Worm (Caenorhabditis elegans): ENCODE results near the gene galt-1.

Gene galt-1

ce11 chrV:5899940-5900339 lies 30.8 kb upstream of the galt-1 start, which contains the start of gene srd-16:
TSS of gene srd-16 (minus strand) at chrV:5900040.
- TF ChIP-seq hnd-1 (tag; optimal IDR thresholded peaks at IDR 0.05): no peak
- TF ChIP-seq B0310.2 (tag; optimal IDR thresholded peaks at IDR 0.05): no peak
- TF ChIP-seq flt-1 (GFP tag; IDR thresholded peaks at IDR 0.05): no peak
- TF ChIP-seq pes-1 (GFP tag; IDR thresholded peaks at IDR 0.05): no peak
- no peak for TF ChIP-seq sea-1 (GFP tag; conservative IDR thresholded peaks at IDR 0.05)
- no peak for TF ChIP-seq aly-1 (tag; optimal IDR thresholded peaks at IDR 0.05)
- TF ChIP-seq scrt-1 (GFP tag; IDR thresholded peaks at IDR 0.05): no peak
- no peak for TF ChIP-seq F13C5.2 (tag; optimal IDR thresholded peaks at IDR 0.05)

ce11 chrV:5901833-5902232 lies 28.9 kb upstream of the galt-1 start, which contains the start of gene C04E6.5:
TSS of gene C04E6.5 (plus strand) at chrV:5902133.
- no peak for TF ChIP-seq scrt-1 (GFP tag; IDR thresholded peaks at IDR 0.05)
- TF ChIP-seq flt-1 (GFP tag; IDR thresholded peaks at IDR 0.05): no peak
- no peak for TF ChIP-seq hnd-1 (tag; optimal IDR thresholded peaks at IDR 0.05)
- no peak for TF ChIP-seq ceh-36 (tag; optimal IDR thresholded peaks at IDR 0.05)
- TF ChIP-seq ets-7 (tag; optimal IDR thresholded peaks at IDR 0.05): no peak
- TF ChIP-seq F13C5.2 (tag; optimal IDR thresholded peaks at IDR 0.05): no peak
- TF ChIP-seq ama-1 (optimal IDR thresholded peaks at IDR 0.05): no peak
- TF ChIP-seq hmbx-1 (tag; optimal IDR thresholded peaks at IDR 0.05): no peak
- TF ChIP-seq sea-1 (GFP tag; conservative IDR thresholded peaks at IDR 0.05): no peak
- no peak for TF ChIP-seq tbx-11 (GFP tag; IDR thresholded peaks at IDR 0.05)
- TF ChIP-seq hmg-4 (GFP tag; optimal IDR thresholded peaks at IDR 0.05): no peak
- no peak for TF ChIP-seq ceh-13 (GFP tag; optimal IDR thresholded peaks at IDR 0.05)
- no peak for TF ChIP-seq pes-1 (GFP tag; IDR thresholded peaks at IDR 0.05)
- TF ChIP-seq tbx-37 (GFP tag; conservative IDR thresholded peaks at IDR 0.05): no peak
- TF ChIP-seq tra-4 (tag; optimal IDR thresholded peaks at IDR 0.05): no peak
- TF ChIP-seq aly-1 (tag; optimal IDR thresholded peaks at IDR 0.05): no peak

ce11 chrV:5906252-5906651 lies 24.5 kb upstream of the galt-1 start, which contains the start of gene srd-15:
TSS of gene srd-15 (minus strand) at chrV:5906352.
- TF ChIP-seq B0310.2 (tag; optimal IDR thresholded peaks at IDR 0.05) (no peak), tbx-37 (GFP tag; conservative IDR thresholded peaks at IDR 0.05) (no peak)

ce11 chrV:5907090-5907489 lies 23.6 kb upstream of the galt-1 start, which contains the start of gene C04E6.4:
TSS of gene C04E6.4 (plus strand) at chrV:5907390.
- TF ChIP-seq ceh-13 (GFP tag; optimal IDR thresholded peaks at IDR 0.05): no peak

- TF ChIP-seq hnd-1 (tag; optimal IDR thresholded peaks at IDR 0.05) (no peak), ama-1 (optimal IDR thresholded peaks at IDR 0.05) (no peak), B0310.2 (tag; optimal IDR thresholded peaks at IDR 0.05) (no peak), tbx-37 (GFP tag; conservative IDR thresholded peaks at IDR 0.05) (no peak), tra-4 (tag; optimal IDR thresholded peaks at IDR 0.05) (no peak), ceh-36 (tag; optimal IDR thresholded peaks at IDR 0.05) (no peak), ceh-13 (GFP tag; optimal IDR thresholded peaks at IDR 0.05) (no peak), hmg-4 (GFP tag; optimal IDR thresholded peaks at IDR 0.05) (no peak), pes-1 (GFP tag; IDR thresholded peaks at IDR 0.05) (no peak), sea-1 (GFP tag; conservative IDR thresholded peaks at IDR 0.05) (no peak), ets-7 (tag; optimal IDR thresholded peaks at IDR 0.05) (no peak), scrt-1 (GFP tag; IDR thresholded peaks at IDR 0.05) (no peak), flt-1 (GFP tag; IDR thresholded peaks at IDR 0.05) (no peak), aly-1 (tag; optimal IDR thresholded peaks at IDR 0.05) (no peak), F13C5.2 (tag; optimal IDR thresholded peaks at IDR 0.05) (no peak), tbx-11 (GFP tag; IDR thresholded peaks at IDR 0.05) (no peak), hmbx-1 (tag; optimal IDR thresholded peaks at IDR 0.05) (no peak)
Observed at ce11 chrV:5912426-5912825, 18.3 kb upstream of the galt-1 start, which contains the start of gene C04E6.13. TSS of gene C04E6.13 (plus strand) at chrV:5912726.

- TF ChIP-seq ets-7 (tag; optimal IDR thresholded peaks at IDR 0.05): no peak
Observed at ce11 chrV:5916862-5917261, 13.8 kb upstream of the galt-1 start.

ce11 chrV:5917707-5918106 lies 13.0 kb upstream of the galt-1 start, which contains the start of gene lrpr-1:
TSS of gene lrpr-1 (minus strand) at chrV:5917891.
- TF ChIP-seq ceh-36 (tag; optimal IDR thresholded peaks at IDR 0.05) (no peak), hmg-4 (GFP tag; optimal IDR thresholded peaks at IDR 0.05) (no peak), tbx-37 (GFP tag; conservative IDR thresholded peaks at IDR 0.05) (peak; percentile 88), tra-4 (tag; optimal IDR thresholded peaks at IDR 0.05) (no peak), tbx-11 (GFP tag; IDR thresholded peaks at IDR 0.05) (no peak), hnd-1 (tag; optimal IDR thresholded peaks at IDR 0.05) (no peak), F13C5.2 (tag; optimal IDR thresholded peaks at IDR 0.05) (no peak), flt-1 (GFP tag; IDR thresholded peaks at IDR 0.05) (peak; percentile 50; the same call in 1 of the 2 replicates), pes-1 (GFP tag; IDR thresholded peaks at IDR 0.05) (no peak; the same call in 1 of the 2 replicates), B0310.2 (tag; optimal IDR thresholded peaks at IDR 0.05) (no peak), ama-1 (optimal IDR thresholded peaks at IDR 0.05) (no peak)

- TF ChIP-seq hnd-1 (tag; optimal IDR thresholded peaks at IDR 0.05): no peak
- TF ChIP-seq hmg-4 (GFP tag; optimal IDR thresholded peaks at IDR 0.05): no peak
- no peak for TF ChIP-seq B0310.2 (tag; optimal IDR thresholded peaks at IDR 0.05)
- TF ChIP-seq sea-1 (GFP tag; conservative IDR thresholded peaks at IDR 0.05): no peak
- no peak for TF ChIP-seq scrt-1 (GFP tag; IDR thresholded peaks at IDR 0.05)
- TF ChIP-seq ama-1 (optimal IDR thresholded peaks at IDR 0.05): no peak
- TF ChIP-seq ceh-13 (GFP tag; optimal IDR thresholded peaks at IDR 0.05): no peak
- no peak for TF ChIP-seq tbx-11 (GFP tag; IDR thresholded peaks at IDR 0.05)
- TF ChIP-seq ets-7 (tag; optimal IDR thresholded peaks at IDR 0.05): no peak
- TF ChIP-seq pes-1 (GFP tag; IDR thresholded peaks at IDR 0.05): no peak
- TF ChIP-seq aly-1 (tag; optimal IDR thresholded peaks at IDR 0.05): no peak
- no peak for TF ChIP-seq ceh-36 (tag; optimal IDR thresholded peaks at IDR 0.05)
- TF ChIP-seq hmbx-1 (tag; optimal IDR thresholded peaks at IDR 0.05): no peak
Observed at ce11 chrV:5919887-5920286, 10.8 kb upstream of the galt-1 start, which contains the start of gene C04E6.12. TSS of gene C04E6.12 (minus strand) at chrV:5919987.
